Worm (Caenorhabditis elegans): ENCODE measurements around the gene srv-10.

The srv-10 gene

DNA sequence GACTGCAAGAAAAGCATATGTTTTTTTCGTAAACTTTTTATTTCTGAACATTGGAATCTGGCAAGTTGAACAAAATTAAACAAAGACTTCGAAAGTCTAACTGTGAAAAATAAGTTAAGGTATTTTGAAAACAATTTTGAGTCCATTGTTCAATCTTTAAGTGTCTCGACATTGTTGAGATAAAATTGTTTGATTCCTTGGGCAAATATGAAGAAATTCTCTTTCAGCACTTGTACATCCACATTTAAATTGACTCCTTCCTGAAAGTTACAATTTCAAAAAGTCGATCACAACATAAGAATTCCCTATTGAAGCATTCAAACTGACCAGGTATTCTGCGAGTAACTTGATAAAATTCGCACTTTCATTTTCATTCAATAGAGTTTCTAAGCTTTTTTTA is 7.6 kb upstream of the srv-10 start:
- TF ChIP-seq nhr-21 (tag; optimal IDR thresholded peaks at IDR 0.05) (no peak), nhr-25 (tag; optimal IDR thresholded peaks at IDR 0.05) (peak; percentile 9)

DNA sequence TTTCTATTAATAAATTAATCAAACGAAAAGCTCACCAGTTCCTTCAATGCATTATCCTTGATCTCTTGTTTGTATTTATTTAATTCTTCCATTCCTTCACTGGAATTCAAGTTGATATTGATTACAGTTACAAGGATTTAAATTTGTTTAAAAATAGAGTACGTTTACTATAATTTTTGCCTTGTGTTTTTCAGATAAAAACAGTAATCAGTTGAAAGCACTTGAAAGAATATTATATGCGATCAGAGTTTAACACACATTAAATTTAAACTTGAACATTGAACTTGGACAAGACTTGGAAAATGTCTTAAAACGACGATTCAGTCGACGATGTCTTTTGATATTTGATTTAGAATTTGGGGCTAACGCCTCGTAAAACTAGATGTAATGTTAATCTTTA is 6.2 kb upstream of the srv-10 start, which contains the start of gene F53F1.6:
F53F1.6 (minus strand) TSS at position 101 of the 400 bp plus-strand sequence.
- no peak for TF ChIP-seq mdl-1 (tag; optimal IDR thresholded peaks at IDR 0.05)
- no peak for TF ChIP-seq C34F6.9 (tag; optimal IDR thresholded peaks at IDR 0.05)
- no peak for TF ChIP-seq nhr-6 (tag; optimal IDR thresholded peaks at IDR 0.05)
- TF ChIP-seq nhr-10 (tag; optimal IDR thresholded peaks at IDR 0.05), result no peak
- no peak for TF ChIP-seq blmp-1 (tag; optimal IDR thresholded peaks at IDR 0.05; ENCODE audit: insufficient read depth)
- TF ChIP-seq nhr-12 (tag; optimal IDR thresholded peaks at IDR 0.05), result no peak

DNA sequence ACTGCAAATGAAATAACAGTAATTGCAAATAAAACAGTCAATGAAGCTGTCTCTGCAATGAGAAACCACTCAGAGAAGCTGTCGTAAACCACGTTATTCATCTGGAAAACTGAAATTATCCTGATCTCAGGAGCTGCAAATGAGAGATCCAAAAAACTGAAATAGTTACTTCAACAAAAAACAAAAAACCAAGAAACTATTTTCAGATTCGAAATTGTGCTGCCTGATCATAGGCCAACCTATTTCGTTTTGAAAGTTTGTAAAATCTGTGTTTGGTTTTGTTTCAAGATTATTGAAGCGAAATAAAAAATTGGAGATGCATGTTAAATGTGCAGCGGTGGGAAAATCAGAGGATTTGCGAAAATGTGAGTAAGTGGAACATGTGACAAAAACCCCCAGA is 3.1 kb upstream of the srv-10 start, which contains the start of gene srv-8:
srv-8 (minus strand) TSS at position 101 of the 400 bp plus-strand sequence.
- no peak for TF ChIP-seq nhr-6 (tag; optimal IDR thresholded peaks at IDR 0.05)
- TF ChIP-seq nhr-21 (tag; optimal IDR thresholded peaks at IDR 0.05), result no peak
- no peak for TF ChIP-seq ceh-16 (tag; optimal IDR thresholded peaks at IDR 0.05)

ce11 chrV:13421697-13422096 is 2.0 kb upstream of the srv-10 start:
- TF ChIP-seq fos-1 (tag; optimal IDR thresholded peaks at IDR 0.05) (peak; percentile 95), sma-9 (GFP tag; optimal IDR thresholded peaks at IDR 0.05) (peak; percentile 17), sma-9 (tag; optimal IDR thresholded peaks at IDR 0.05) (no peak), crh-2 (tag; optimal IDR thresholded peaks at IDR 0.05) (peak; percentile 17), egl-27 (tag; optimal IDR thresholded peaks at IDR 0.05) (no peak)

DNA sequence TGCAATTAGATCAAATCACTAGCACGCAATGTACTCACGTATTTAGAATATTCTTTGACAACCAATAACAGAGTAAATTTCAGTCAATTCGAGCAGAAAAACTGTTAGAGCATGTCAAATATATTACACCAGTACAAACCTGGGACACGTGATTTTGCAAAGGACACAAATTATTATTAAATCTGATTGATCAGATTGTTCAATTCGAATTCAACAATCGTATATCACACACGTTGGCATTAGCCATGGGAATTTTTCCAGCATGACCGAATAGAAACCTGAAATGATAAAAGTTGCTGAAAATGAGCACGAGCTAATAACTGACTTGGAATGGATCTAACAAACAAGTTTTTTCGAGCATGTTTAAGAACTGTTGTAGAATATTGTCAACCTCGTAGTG is 663 bp upstream of the srv-10 start, which contains the start of gene srv-9:
srv-9 (minus strand) TSS at position 101 of the 400 bp plus-strand sequence.
- TF ChIP-seq nhr-25 (tag; optimal IDR thresholded peaks at IDR 0.05), result no peak
- TF ChIP-seq mab-5 (tag; optimal IDR thresholded peaks at IDR 0.05), result no peak
- TF ChIP-seq blmp-1 (tag; optimal IDR thresholded peaks at IDR 0.05; ENCODE audit: insufficient read depth), result no peak
- no peak for TF ChIP-seq R02D3.7 (tag; optimal IDR thresholded peaks at IDR 0.05)
- no peak for TF ChIP-seq egl-27 (tag; optimal IDR thresholded peaks at IDR 0.05)
- TF ChIP-seq sma-3 (GFP tag; optimal IDR thresholded peaks at IDR 0.05), result no peak
- TF ChIP-seq lin-13 (GFP tag; optimal IDR thresholded peaks at IDR 0.05), result no peak
- TF ChIP-seq nhr-23 (tag; optimal IDR thresholded peaks at IDR 0.05), result no peak
- TF ChIP-seq alr-1 (tag; optimal IDR thresholded peaks at IDR 0.05), result no peak
- TF ChIP-seq snpc-4 (tag; optimal IDR thresholded peaks at IDR 0.05), result no peak
- TF ChIP-seq ztf-4 (tag; optimal IDR thresholded peaks at IDR 0.05), result no peak
- TF ChIP-seq Y55F3AM.14 (GFP tag; optimal IDR thresholded peaks at IDR 0.05), result no peak
- TF ChIP-seq elt-1 (tag; optimal IDR thresholded peaks at IDR 0.05), result no peak
- no peak for TF ChIP-seq sma-9 (GFP tag; optimal IDR thresholded peaks at IDR 0.05)
- TF ChIP-seq sma-9 (tag; optimal IDR thresholded peaks at IDR 0.05), result no peak
- TF ChIP-seq F13H6.1 (tag; optimal IDR thresholded peaks at IDR 0.05), result no peak
- TF ChIP-seq aly-2 (tag; optimal IDR thresholded peaks at IDR 0.05), result no peak
- no peak for TF ChIP-seq ceh-82 (tag; optimal IDR thresholded peaks at IDR 0.05)
- no peak for TF ChIP-seq ZK546.5 (tag; optimal IDR thresholded peaks at IDR 0.05)
- no peak for TF ChIP-seq gmeb-1 (tag; optimal IDR thresholded peaks at IDR 0.05)

DNA sequence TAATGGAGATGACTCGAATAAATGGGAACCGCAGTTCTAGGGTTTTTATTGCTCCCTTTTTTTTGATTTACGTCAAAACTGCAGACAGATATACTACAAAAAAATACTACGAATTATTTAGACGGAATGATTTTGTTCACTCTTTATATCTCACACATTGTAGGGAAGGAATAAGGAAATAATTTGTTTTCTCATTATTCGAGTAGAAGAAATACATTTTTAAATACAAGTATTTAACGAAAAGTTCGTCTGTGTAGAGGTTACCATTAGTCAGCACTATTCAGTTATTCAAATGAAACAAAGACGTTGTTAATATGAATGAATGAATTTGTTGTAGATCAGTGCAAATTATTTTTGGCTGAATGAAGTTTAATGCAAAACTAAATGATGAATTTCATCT is 3.1 kb downstream of the srv-10 start, which contains the start of gene srd-18:
srd-18 (minus strand) TSS at position 101 of the 400 bp plus-strand sequence.
- no peak for TF ChIP-seq blmp-1 (tag; optimal IDR thresholded peaks at IDR 0.05; ENCODE audit: insufficient read depth)
- TF ChIP-seq unc-39 (tag; optimal IDR thresholded peaks at IDR 0.05), result no peak
- no peak for TF ChIP-seq R02D3.7 (tag; optimal IDR thresholded peaks at IDR 0.05)
- TF ChIP-seq Y55F3AM.14 (GFP tag; optimal IDR thresholded peaks at IDR 0.05), result no peak
- no peak for TF ChIP-seq nhr-6 (tag; optimal IDR thresholded peaks at IDR 0.05)
- TF ChIP-seq ztf-4 (tag; optimal IDR thresholded peaks at IDR 0.05), result no peak
- TF ChIP-seq nhr-237 (tag; optimal IDR thresholded peaks at IDR 0.05), result no peak
- no peak for TF ChIP-seq elt-3 (tag; optimal IDR thresholded peaks at IDR 0.05)
- TF ChIP-seq zag-1 (tag; optimal IDR thresholded peaks at IDR 0.05), result no peak
- no peak for TF ChIP-seq mdl-1 (tag; optimal IDR thresholded peaks at IDR 0.05)
- TF ChIP-seq mab-5 (tag; optimal IDR thresholded peaks at IDR 0.05), result no peak
- no peak for TF ChIP-seq nhr-11 (tag; optimal IDR thresholded peaks at IDR 0.05)
- no peak for TF ChIP-seq gmeb-1 (tag; optimal IDR thresholded peaks at IDR 0.05)
- TF ChIP-seq nhr-77 (tag; optimal IDR thresholded peaks at IDR 0.05), result no peak
- no peak for TF ChIP-seq ama-1 (optimal IDR thresholded peaks at IDR 0.05)
- TF ChIP-seq F13H6.1 (tag; optimal IDR thresholded peaks at IDR 0.05), result no peak
- no peak for TF ChIP-seq sma-9 (GFP tag; optimal IDR thresholded peaks at IDR 0.05)
- TF ChIP-seq sma-9 (tag; optimal IDR thresholded peaks at IDR 0.05), result no peak
- no peak for TF ChIP-seq C34F6.9 (tag; optimal IDR thresholded peaks at IDR 0.05)

Data from whole organism, L2 larva.